Fruit fly (Drosophila melanogaster): Measurements from ENCODE around the gene CG16890.

Gene CG16890

DNA sequence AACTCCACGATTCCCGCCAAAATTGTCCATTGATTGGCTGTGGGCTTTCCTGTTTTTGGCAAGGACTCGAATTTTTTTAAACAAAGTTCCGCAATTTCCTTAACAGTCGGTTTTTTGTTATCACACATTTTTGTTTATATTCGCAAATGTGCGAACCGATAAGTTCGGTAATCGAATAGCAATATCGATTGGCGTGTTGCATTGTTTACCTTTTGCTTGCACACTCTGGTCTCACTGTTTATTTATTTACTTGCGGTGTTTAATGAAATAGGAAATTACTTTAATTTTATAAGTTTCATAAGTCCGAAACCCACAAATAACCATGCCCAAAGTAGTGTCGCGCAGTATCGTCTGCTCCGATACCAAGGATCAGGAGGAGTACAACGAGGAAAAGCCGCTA is 27.2 kb upstream of the CG16890 start, which contains the start of the genes Adat1 and CG16865 (continued):
- TF ChIP-seq Fer3 (tag; optimal IDR thresholded peaks at IDR 0.05): no peak
- TF ChIP-seq CG15696 (tag; optimal IDR thresholded peaks at IDR 0.05): peak; percentile 21
- no peak for TF ChIP-seq Elba2 (GFP tag; optimal IDR thresholded peaks at IDR 0.05)
- TF ChIP-seq CG2889 (GFP tag; IDR thresholded peaks at IDR 0.05): no peak
- TF ChIP-seq fd96Cb (tag; optimal IDR thresholded peaks at IDR 0.05): no peak
- no peak for TF ChIP-seq cg (GFP tag; optimal IDR thresholded peaks at IDR 0.05)
- TF ChIP-seq fd3F (GFP tag; optimal IDR thresholded peaks at IDR 0.05): no peak
- TF ChIP-seq Oli (tag; optimal IDR thresholded peaks at IDR 0.05): no peak
- TF ChIP-seq Hand (GFP tag; optimal IDR thresholded peaks at IDR 0.05): no peak
- TF ChIP-seq E2f1 (GFP tag; IDR thresholded peaks at IDR 0.05): no peak
- TF ChIP-seq Trl (optimal IDR thresholded peaks at IDR 0.05): no peak
- TF ChIP-seq Trl (GFP tag; optimal IDR thresholded peaks at IDR 0.05): no peak
- no peak for TF ChIP-seq so (GFP tag; IDR thresholded peaks at IDR 0.05)
- no peak for TF ChIP-seq dati (GFP tag; IDR thresholded peaks at IDR 0.05)
- TF ChIP-seq CG10366 (GFP tag; IDR thresholded peaks at IDR 0.05): no peak
- TF ChIP-seq CG1832 (GFP tag; optimal IDR thresholded peaks at IDR 0.05): no peak
- TF ChIP-seq CG4282 (GFP tag; optimal IDR thresholded peaks at IDR 0.05): no peak
- TF ChIP-seq CG7839 (tag; optimal IDR thresholded peaks at IDR 0.05): no peak
- TF ChIP-seq CG12155 (GFP tag; optimal IDR thresholded peaks at IDR 0.05): no peak
- TF ChIP-seq mam (GFP tag; optimal IDR thresholded peaks at IDR 0.05): no peak
- TF ChIP-seq ind (GFP tag; optimal IDR thresholded peaks at IDR 0.05): no peak
- no peak for TF ChIP-seq hkb (optimal IDR thresholded peaks at IDR 0.05)
- TF ChIP-seq hkb (GFP tag; IDR thresholded peaks at IDR 0.05): no peak
- TF ChIP-seq cato (GFP tag; optimal IDR thresholded peaks at IDR 0.05; ENCODE audit: borderline replicate concordance): no peak
- TF ChIP-seq lola (GFP tag; optimal IDR thresholded peaks at IDR 0.05): no peak
- TF ChIP-seq CG31441 (GFP tag; IDR thresholded peaks at IDR 0.05): no peak
- no peak for TF ChIP-seq Chrac-16 (GFP tag; optimal IDR thresholded peaks at IDR 0.05)
- no peak for TF ChIP-seq CG12744 (GFP tag; optimal IDR thresholded peaks at IDR 0.05)
- no peak for TF ChIP-seq Hey (tag; optimal IDR thresholded peaks at IDR 0.05)
- no peak for TF ChIP-seq CG2678 (tag; optimal IDR thresholded peaks at IDR 0.05)
- no peak for TF ChIP-seq Atf3 (GFP tag; optimal IDR thresholded peaks at IDR 0.05)
- no peak for TF ChIP-seq CG9437 (GFP tag; optimal IDR thresholded peaks at IDR 0.05)
- TF ChIP-seq hb (GFP tag; IDR thresholded peaks at IDR 0.05; ENCODE audit: partially characterized antibody): no peak
- TF ChIP-seq wek (GFP tag; optimal IDR thresholded peaks at IDR 0.05): no peak
- TF ChIP-seq CG10431 (GFP tag; optimal IDR thresholded peaks at IDR 0.05): no peak
- peak; percentile 58 for TF ChIP-seq Bgb (GFP tag; IDR thresholded peaks at IDR 0.05; ENCODE audit: partially characterized antibody)
- peak; percentile 58 for TF ChIP-seq CG15514 (GFP tag; optimal IDR thresholded peaks at IDR 0.05)
- no peak for TF ChIP-seq crc (GFP tag; optimal IDR thresholded peaks at IDR 0.05)
- TF ChIP-seq crol (GFP tag; IDR thresholded peaks at IDR 0.05): no peak
- TF ChIP-seq CG8388 (GFP tag; optimal IDR thresholded peaks at IDR 0.05): no peak
- TF ChIP-seq CG5180 (GFP tag; optimal IDR thresholded peaks at IDR 0.05): no peak
- no peak for TF ChIP-seq CG7372 (GFP tag; IDR thresholded peaks at IDR 0.05)
- no peak for TF ChIP-seq CG12769 (tag; optimal IDR thresholded peaks at IDR 0.05)
- TF ChIP-seq gfzf (GFP tag; optimal IDR thresholded peaks at IDR 0.05): peak; percentile 76
- no peak for TF ChIP-seq CG30403 (GFP tag; optimal IDR thresholded peaks at IDR 0.05)
- TF ChIP-seq pnt (GFP tag; optimal IDR thresholded peaks at IDR 0.05): no peak
- TF ChIP-seq hbn (GFP tag; IDR thresholded peaks at IDR 0.05; ENCODE audit: partially characterized antibody): peak; percentile 61
- TF ChIP-seq yki (optimal IDR thresholded peaks at IDR 0.05): no peak
- no peak for TF ChIP-seq CG4328 (GFP tag; optimal IDR thresholded peaks at IDR 0.05)
- no peak for TF ChIP-seq CG11723 (GFP tag; optimal IDR thresholded peaks at IDR 0.05)
- peak; percentile 23 for TF ChIP-seq CG10267 (tag; optimal IDR thresholded peaks at IDR 0.05)
- TF ChIP-seq h (optimal IDR thresholded peaks at IDR 0.05): no peak
